Fruit fly (Drosophila melanogaster) whole organism: ENCODE results near the gene CG5863.
A peak's percentile ranks its signal among the peaks of the same experiment; 100 is the strongest.

ENCODE experiments used
- CG8478 ChIP-seq: fragments of >200 bp; optimal IDR thresholded peaks from 2 replicates; lab custom pipeline; 2018; ENCODE audit warnings: inconsistent platforms
- Dll ChIP-seq: fragments of >200 bp; optimal IDR thresholded peaks from 2 replicates; lab custom pipeline; 2017
- EcR ChIP-seq, 2 experiments: fragments of >200 bp; optimal IDR thresholded peaks; 2 replicates each; lab custom pipeline; 2017; ENCODE audit warnings: missing biosample characterization in 2 of 2, missing genetic modification characterization in 2 of 2, missing genetic modification reagents in 2 of 2
- pan ChIP-seq: fragments of >200 bp; optimal IDR thresholded peaks from 2 replicates; lab custom pipeline; 2017
- psq ChIP-seq: fragments of >200 bp; optimal IDR thresholded peaks from 2 replicates; lab custom pipeline; 2017
- usp ChIP-seq: fragments of >200 bp; optimal IDR thresholded peaks from 2 replicates; lab custom pipeline; 2017; ENCODE audit warnings: missing biosample characterization, missing genetic modification characterization, mixed read lengths

CG5863 gene

dm6 chr3R:17410808-17411207 lies at the start of gene CG5863:
TSS of gene CG5863 (plus strand) at chr3R:17411108.
- TF ChIP-seq EcR (GFP tag; optimal IDR thresholded peaks at IDR 0.05; lab: Kevin White, UChicago): no peak
- TF ChIP-seq pan: no peak
- TF ChIP-seq usp (GFP tag; lab: Kevin White, UChicago): no peak
- no peak for TF ChIP-seq Dll
- TF ChIP-seq CG8478: no peak
- no peak for TF ChIP-seq psq (lab: Kevin White, UChicago)

dm6 chr3R:17366023-17366422 lies 44.9 kb upstream of the CG5863 start, which contains the start of gene beat-IIa:
TSS of gene beat-IIa (minus strand) at chr3R:17366119.
- no peak for TF ChIP-seq CG8478

dm6 chr3R:17371094-17371493 lies 39.8 kb upstream of the CG5863 start:
- no peak for TF ChIP-seq Dll
- no peak for TF ChIP-seq CG8478
- no peak for TF ChIP-seq psq (lab: Kevin White, UChicago)
- no peak for TF ChIP-seq usp (GFP tag; lab: Kevin White, UChicago)
- no peak for TF ChIP-seq pan
- no peak for TF ChIP-seq EcR (GFP tag; optimal IDR thresholded peaks at IDR 0.05; lab: Kevin White, UChicago)

- peak in 1 of 2 experiments; percentile 38 for TF ChIP-seq EcR (GFP tag; optimal IDR thresholded peaks at IDR 0.05; lab: Kevin White, UChicago)
- TF ChIP-seq pan: no peak
Measured at dm6 chr3R:17377503-17377902, 33.4 kb upstream of the CG5863 start.

- TF ChIP-seq CG8478: no peak
- TF ChIP-seq usp (GFP tag; lab: Kevin White, UChicago): no peak
- TF ChIP-seq Dll: no peak
- TF ChIP-seq pan: no peak
- no peak for TF ChIP-seq psq (lab: Kevin White, UChicago)
- TF ChIP-seq EcR (GFP tag; optimal IDR thresholded peaks at IDR 0.05; lab: Kevin White, UChicago): no peak
Measured at dm6 chr3R:17379051-17379450, 31.9 kb upstream of the CG5863 start.

dm6 chr3R:17379742-17380141 lies 31.2 kb upstream of the CG5863 start, which contains the start of gene lute:
TSS of gene lute (plus strand) at chr3R:17379944.
- TF ChIP-seq Dll (no peak), psq (lab: Kevin White, UChicago) (no peak), pan (no peak), usp (GFP tag; lab: Kevin White, UChicago) (no peak)

dm6 chr3R:17381916-17382315 lies 29.0 kb upstream of the CG5863 start:
- no peak for TF ChIP-seq psq (lab: Kevin White, UChicago)
- no peak for TF ChIP-seq usp (GFP tag; lab: Kevin White, UChicago)
- TF ChIP-seq EcR (GFP tag; optimal IDR thresholded peaks at IDR 0.05; lab: Kevin White, UChicago): no peak
- no peak for TF ChIP-seq pan
- no peak for TF ChIP-seq Dll
- no peak for TF ChIP-seq CG8478

- TF ChIP-seq psq (lab: Kevin White, UChicago) (no peak), usp (GFP tag; lab: Kevin White, UChicago) (no peak), EcR (GFP tag; optimal IDR thresholded peaks at IDR 0.05; lab: Kevin White, UChicago) (no peak), pan (no peak), CG8478 (no peak), Dll (no peak)
Measured at dm6 chr3R:17385329-17386019, 25.4 kb upstream of the CG5863 start.

- TF ChIP-seq usp (GFP tag; lab: Kevin White, UChicago) (no peak), CG8478 (no peak), EcR (GFP tag; optimal IDR thresholded peaks at IDR 0.05; lab: Kevin White, UChicago) (no peak), psq (lab: Kevin White, UChicago) (no peak), pan (no peak), Dll (no peak)
Measured at dm6 chr3R:17386168-17386819, 24.6 kb upstream of the CG5863 start.

- no peak for TF ChIP-seq CG8478
Measured at dm6 chr3R:17391313-17391845, 19.5 kb upstream of the CG5863 start, which contains the start of the genes Brf and sds22. TSS of gene Brf (minus strand) at chr3R:17391337. TSS of gene sds22 (plus strand) at chr3R:17391594.

dm6 chr3R:17394318-17395188 lies 16.4 kb upstream of the CG5863 start, which contains the start of gene CREG:
TSS of gene CREG (minus strand) at chr3R:17394640.
- TF ChIP-seq psq (lab: Kevin White, UChicago) (no peak), pan (peak; percentile 93)

- TF ChIP-seq pan: no peak
- TF ChIP-seq Dll: no peak
- no peak for TF ChIP-seq EcR (GFP tag; optimal IDR thresholded peaks at IDR 0.05; lab: Kevin White, UChicago)
- no peak for TF ChIP-seq CG8478
- TF ChIP-seq psq (lab: Kevin White, UChicago): no peak
- no peak for TF ChIP-seq usp (GFP tag; lab: Kevin White, UChicago)
Measured at dm6 chr3R:17400102-17400501, 10.8 kb upstream of the CG5863 start.
